Fruit fly (Drosophila melanogaster) S2 (cell line): ENCODE data around the gene Polr2B.

Source experiments
- CG8478 ChIP-seq: fragments of >200 bp; optimal IDR thresholded peaks from 2 replicates; lab custom pipeline; 2018
- CTCF ChIP-seq, 2 experiments: fragments of >200 bp; optimal IDR thresholded peaks; 2 replicates each; lab custom pipeline; 2018

- TF ChIP-seq CG8478 (lab: Kevin White, UChicago) (no peak), CTCF (optimal IDR thresholded peaks at IDR 0.05; lab: Kevin White, UChicago) (no peak)
These were observed 48.6 kb upstream of the Polr2B start for dm6 chr3R:14077026-14077425.
